Fruit fly (Drosophila melanogaster) whole organism, embryonic: Measurements from ENCODE around the gene CG17819.

Source experiments
- CG10565 ChIP-seq: fragments of 200-800 bp; sonication (Bioruptor generic); optimal IDR thresholded peaks from 3 replicates; lab custom pipeline; 2016; ENCODE audit warnings: missing biosample characterization, mild to moderate bottlenecking, missing genetic modification characterization
- CG11398 ChIP-seq: fragments of 200-800 bp; sonication (Bioruptor generic); optimal IDR thresholded peaks from 2 replicates; lab custom pipeline; 2016; ENCODE audit warnings: missing biosample characterization, missing genetic modification characterization
- CG15269 ChIP-seq: fragments of 200-800 bp; sonication (Bioruptor generic); optimal IDR thresholded peaks from 2 replicates; lab custom pipeline; 2018; ENCODE audit warnings: missing biosample characterization, mild to moderate bottlenecking, missing genetic modification characterization, moderate library complexity
- CG15479 ChIP-seq: fragments of 200-800 bp; sonication (Bioruptor generic); optimal IDR thresholded peaks from 3 replicates; lab custom pipeline; 2019; ENCODE audit warnings: missing biosample characterization, mild to moderate bottlenecking, missing genetic modification characterization, moderate library complexity
- CG1647 ChIP-seq: fragments of 200-800 bp; sonication (Bioruptor generic); optimal IDR thresholded peaks from 3 replicates; lab custom pipeline; 2016; ENCODE audit warnings: missing biosample characterization, missing genetic modification characterization
- CG16779 ChIP-seq: fragments of 200-800 bp; sonication (Bioruptor generic); IDR thresholded peaks from 2 replicates; pipeline ENCODE4 v1.3.6; 2022; ENCODE audit warnings: missing biosample characterization, missing genetic modification characterization
- CG31224 ChIP-seq: fragments of 200-800 bp; sonication (Bioruptor generic); IDR thresholded peaks from 2 replicates; pipeline ENCODE4 v1.3.6; 2022; ENCODE audit warnings: missing biosample characterization, missing genetic modification characterization
- CG34376 ChIP-seq: fragments of 200-800 bp; sonication (Bioruptor generic); optimal IDR thresholded peaks from 2 replicates; lab custom pipeline; 2018; ENCODE audit warnings: missing biosample characterization, mild to moderate bottlenecking, missing genetic modification characterization
- CG5180 ChIP-seq: fragments of 200-800 bp; sonication (Bioruptor generic); optimal IDR thresholded peaks from 3 replicates; lab custom pipeline; 2017; ENCODE audit warnings: missing biosample characterization, missing genetic modification characterization, mild to moderate bottlenecking, moderate library complexity, missing genetic modification reagents
- CG5953 ChIP-seq: fragments of 200-800 bp; sonication (Bioruptor generic); IDR thresholded peaks from 2 replicates; pipeline ENCODE4 v1.3.6; 2022; ENCODE audit warnings: missing biosample characterization, missing genetic modification characterization
- CG8290 ChIP-seq, 3 experiments: fragments of 200-800 bp; sonication (Bioruptor generic); optimal IDR thresholded peaks; 2 replicates each; lab custom pipeline; 2016 to 2019; ENCODE audit warnings: missing biosample characterization in 3 of 3, missing genetic modification characterization in 3 of 3, mild to moderate bottlenecking in 2 of 3, moderate library complexity in 1 of 3
- CG8359 ChIP-seq: fragments of 200-800 bp; sonication (Bioruptor generic); optimal IDR thresholded peaks from 2 replicates; lab custom pipeline; 2017; ENCODE audit warnings: missing biosample characterization, mild to moderate bottlenecking, missing genetic modification characterization, borderline replicate concordance
- CG8388 ChIP-seq: fragments of 200-800 bp; sonication (Bioruptor generic); optimal IDR thresholded peaks from 2 replicates; lab custom pipeline; 2019; ENCODE audit warnings: missing biosample characterization, mild to moderate bottlenecking, missing genetic modification characterization, moderate library complexity
- CG9609 ChIP-seq: fragments of 200-800 bp; sonication (Bioruptor generic); optimal IDR thresholded peaks from 3 replicates; lab custom pipeline; 2016; ENCODE audit warnings: missing biosample characterization, missing genetic modification characterization
- Camta ChIP-seq: fragments of 200-800 bp; sonication (Bioruptor generic); optimal IDR thresholded peaks from 2 replicates; lab custom pipeline; 2016; ENCODE audit warnings: missing biosample characterization, missing genetic modification characterization
- Doc2 ChIP-seq: fragments of 200-800 bp; sonication (Bioruptor generic); IDR thresholded peaks from 2 replicates; pipeline ENCODE4 v1.3.6; 2022; ENCODE audit warnings: missing biosample characterization, missing genetic modification characterization
- Dp ChIP-seq: fragments of 200-800 bp; sonication (Bioruptor generic); optimal IDR thresholded peaks from 2 replicates; lab custom pipeline; 2018; ENCODE audit warnings: missing biosample characterization, mild to moderate bottlenecking, missing genetic modification characterization, moderate library complexity
- Drgx ChIP-seq: fragments of 200-800 bp; sonication (Bioruptor generic); IDR thresholded peaks from 2 replicates; pipeline ENCODE4 v1.3.6; 2022; ENCODE audit warnings: missing biosample characterization, missing genetic modification characterization
- E2f1 ChIP-seq: fragments of 200-800 bp; sonication (Bioruptor generic); IDR thresholded peaks from 2 replicates; pipeline ENCODE4 v1.3.6; 2022; ENCODE audit warnings: missing biosample characterization, missing genetic modification characterization
- Mes4 ChIP-seq: fragments of 200-800 bp; sonication (Bioruptor generic); optimal IDR thresholded peaks from 2 replicates; lab custom pipeline; 2016; ENCODE audit warnings: missing biosample characterization, missing genetic modification characterization
- NC2α ChIP-seq: fragments of 200-800 bp; sonication (Bioruptor generic); optimal IDR thresholded peaks from 2 replicates; lab custom pipeline; 2016; ENCODE audit warnings: missing biosample characterization, missing genetic modification characterization
- Opbp ChIP-seq: fragments of 200-800 bp; sonication (Bioruptor generic); IDR thresholded peaks from 3 replicates; pipeline ENCODE4 v1.3.6; 2022; ENCODE audit warnings: missing biosample characterization, missing genetic modification characterization; ENCODE audit not compliant: partially characterized antibody
- Scr ChIP-seq: fragments of 200-800 bp; sonication (Bioruptor generic); IDR thresholded peaks from 2 replicates; pipeline ENCODE4 v1.3.6; 2022; ENCODE audit warnings: missing biosample characterization, missing genetic modification characterization; ENCODE audit not compliant: partially characterized antibody
- Side ChIP-seq: fragments of 200-800 bp; sonication (Bioruptor generic); optimal IDR thresholded peaks from 2 replicates; lab custom pipeline; 2016; ENCODE audit warnings: missing biosample characterization, missing genetic modification characterization
- Six4 ChIP-seq: fragments of 200-800 bp; sonication (Bioruptor generic); optimal IDR thresholded peaks from 2 replicates; lab custom pipeline; 2016; ENCODE audit warnings: missing biosample characterization, missing genetic modification characterization
- TFAM ChIP-seq: fragments of 200-800 bp; sonication (Bioruptor generic); optimal IDR thresholded peaks from 2 replicates; lab custom pipeline; 2017; ENCODE audit warnings: missing biosample characterization, missing genetic modification characterization, inconsistent platforms
- Tbp ChIP-seq: fragments of >200 bp; optimal IDR thresholded peaks from 2 replicates; lab custom pipeline; 2018; ENCODE audit warnings: missing biosample characterization, missing genetic modification characterization
- bigmax ChIP-seq: fragments of 200-800 bp; sonication (Bioruptor generic); optimal IDR thresholded peaks from 2 replicates; lab custom pipeline; 2018; ENCODE audit warnings: missing biosample characterization, mild to moderate bottlenecking, missing genetic modification characterization
- bowl ChIP-seq: fragments of 200-800 bp; sonication (Bioruptor generic); IDR thresholded peaks from 2 replicates; pipeline ENCODE4 v1.3.6; 2022; ENCODE audit warnings: missing biosample characterization, missing genetic modification characterization
- crol ChIP-seq: fragments of 200-800 bp; sonication (Bioruptor generic); IDR thresholded peaks from 2 replicates; pipeline ENCODE4 v1.3.6; 2022; ENCODE audit warnings: missing biosample characterization, missing genetic modification characterization
- dmrt99B ChIP-seq: fragments of 200-800 bp; sonication (Bioruptor generic); optimal IDR thresholded peaks from 2 replicates; lab custom pipeline; 2018; ENCODE audit warnings: missing biosample characterization, mild to moderate bottlenecking, missing genetic modification characterization, moderate library complexity
- fd102C ChIP-seq: fragments of 200-800 bp; sonication (Bioruptor generic); optimal IDR thresholded peaks from 2 replicates; lab custom pipeline; 2018; ENCODE audit warnings: missing biosample characterization, mild to moderate bottlenecking, missing genetic modification characterization, moderate library complexity
- fu2 ChIP-seq: fragments of 200-800 bp; sonication (Bioruptor generic); optimal IDR thresholded peaks from 2 replicates; lab custom pipeline; 2016; ENCODE audit warnings: missing biosample characterization, missing genetic modification characterization
- gcm2 ChIP-seq: fragments of 200-800 bp; sonication (Bioruptor generic); optimal IDR thresholded peaks from 2 replicates; lab custom pipeline; 2016; ENCODE audit warnings: missing biosample characterization, missing genetic modification characterization
- grau ChIP-seq: fragments of 200-800 bp; optimal IDR thresholded peaks from 3 replicates; lab custom pipeline; 2019; ENCODE audit warnings: missing biosample characterization, mild to moderate bottlenecking, missing genetic modification characterization, moderate library complexity
- ham ChIP-seq: fragments of 200-800 bp; sonication (Bioruptor generic); IDR thresholded peaks from 2 replicates; pipeline ENCODE4 v1.3.6; 2022; ENCODE audit warnings: missing biosample characterization, missing genetic modification characterization
- hth ChIP-seq: fragments of >200 bp; optimal IDR thresholded peaks from 2 replicates; lab custom pipeline; 2017; ENCODE audit warnings: inconsistent platforms
- jing ChIP-seq: fragments of 200-800 bp; sonication (Bioruptor generic); optimal IDR thresholded peaks from 2 replicates; lab custom pipeline; 2018; ENCODE audit warnings: missing biosample characterization, mild to moderate bottlenecking, missing genetic modification characterization
- nerfin-1 ChIP-seq: fragments of 200-800 bp; sonication (Bioruptor generic); optimal IDR thresholded peaks from 3 replicates; lab custom pipeline; 2019; ENCODE audit warnings: missing biosample characterization, mild to moderate bottlenecking, missing genetic modification characterization, moderate library complexity
- pan ChIP-seq, 4 experiments: fragments of >200 bp in 3 of 4; fragments of 200-800 bp in 1 of 4; sonication (Bioruptor generic) in 1 of 4; optimal IDR thresholded peaks in 3 of 4; IDR thresholded peaks in 1 of 4; 2 replicates each; pipeline versions ENCODE4 v1.3.6 to Lab custom; 2017 to 2022; ENCODE audit warnings: missing biosample characterization in 2 of 4, missing genetic modification characterization in 2 of 4, mixed read lengths in 1 of 4
- pros ChIP-seq: fragments of 200-800 bp; sonication (Bioruptor generic); optimal IDR thresholded peaks from 3 replicates; lab custom pipeline; 2019; ENCODE audit warnings: missing biosample characterization, mild to moderate bottlenecking, missing genetic modification characterization, moderate library complexity
- row ChIP-seq: fragments of 200-800 bp; sonication (Bioruptor generic); IDR thresholded peaks from 3 replicates; pipeline ENCODE4 v1.3.6; 2022; ENCODE audit warnings: missing biosample characterization, missing genetic modification characterization
- slou ChIP-seq: fragments of 200-800 bp; sonication (Bioruptor generic); optimal IDR thresholded peaks from 3 replicates; lab custom pipeline; 2016; ENCODE audit warnings: missing biosample characterization, missing genetic modification characterization
- slp2 ChIP-seq: fragments of 200-800 bp; sonication (Bioruptor generic); optimal IDR thresholded peaks from 2 replicates; lab custom pipeline; 2016; ENCODE audit warnings: missing biosample characterization, missing genetic modification characterization
- stc ChIP-seq: fragments of 200-800 bp; sonication (Bioruptor generic); IDR thresholded peaks from 2 replicates; pipeline ENCODE4 v1.3.6; 2022; ENCODE audit warnings: missing biosample characterization, missing genetic modification characterization

CG17819 gene

dm6 chr3R:21921363-21922208 lies 36.2 kb upstream of the CG17819 start (continued):
- TF ChIP-seq Scr (GFP tag; lab: Robert Waterston, UW) (no peak), CG15269 (tag; lab: Kevin White, UChicago) (no peak), grau (tag; lab: Kevin White, UChicago) (no peak), Doc2 (GFP tag; lab: Robert Waterston, UW) (no peak), CG10565 (no peak), CG8290 (GFP tag; optimal IDR thresholded peaks at IDR 0.05; lab: Kevin White, UChicago) (no peak), CG8290 (tag; optimal IDR thresholded peaks at IDR 0.05; lab: Kevin White, UChicago) (no peak), CG5953 (GFP tag; lab: Robert Waterston, UW) (no peak), row (GFP tag; lab: Robert Waterston, UW) (no peak), slou (no peak), CG34376 (GFP tag; lab: Kevin White, UChicago) (no peak), crol (GFP tag; lab: Robert Waterston, UW) (peak; percentile 47; the same call in 1 of the 2 replicates), CG16779 (GFP tag; lab: Robert Waterston, UW) (no peak), Six4 (GFP tag; lab: Kevin White, UChicago) (no peak), Side (GFP tag; lab: Kevin White, UChicago) (no peak), bowl (GFP tag; lab: Robert Waterston, UW) (no peak), E2f1 (GFP tag; lab: Robert Waterston, UW) (no peak), Camta (no peak), Tbp (GFP tag; lab: Kevin White, UChicago) (no peak), nerfin-1 (tag; lab: Kevin White, UChicago) (no peak), bigmax (GFP tag; lab: Kevin White, UChicago) (no peak), pros (GFP tag; lab: Kevin White, UChicago) (no peak), Mes4 (GFP tag; lab: Kevin White, UChicago) (no peak), stc (GFP tag; lab: Robert Waterston, UW) (no peak), CG5180 (GFP tag; lab: Kevin White, UChicago) (no peak)

- TF ChIP-seq Drgx (GFP tag; lab: Robert Waterston, UW) = 0 out of 2 replicates have a peak, but pooled peaks have one; percentile 19
- no peak for TF ChIP-seq fd102C (GFP tag; lab: Kevin White, UChicago)
- no peak for TF ChIP-seq CG15479 (GFP tag; lab: Kevin White, UChicago)
These were observed 35.1 kb upstream of the CG17819 start for dm6 chr3R:21920495-21920894.

DNA sequence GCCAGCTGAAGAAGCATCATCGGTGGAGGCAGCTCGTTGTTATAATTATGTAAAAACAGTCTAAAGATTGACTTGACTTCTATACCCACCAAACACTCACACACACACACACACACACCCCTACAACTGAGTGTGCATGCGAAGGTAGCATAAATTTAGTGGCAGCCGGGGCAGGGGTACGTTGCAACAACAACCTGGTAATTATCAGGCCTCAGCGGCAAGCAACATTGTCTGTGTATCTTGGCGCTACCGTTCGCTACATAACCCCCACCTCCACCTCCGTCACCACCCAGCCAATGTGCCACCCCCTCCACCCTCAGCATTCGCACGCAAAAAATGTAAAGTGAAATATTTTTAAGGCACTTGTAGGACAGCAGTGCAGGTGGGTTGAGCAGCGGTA lies 31.6 kb upstream of the CG17819 start:
- TF ChIP-seq gcm2 (GFP tag; lab: Kevin White, UChicago) (no peak), hth (lab: Kevin White, UChicago) (no peak), CG8388 (GFP tag; lab: Kevin White, UChicago) (no peak), Dp (no peak), CG1647 (no peak), TFAM (GFP tag; lab: Kevin White, UChicago) (no peak), dmrt99B (tag; lab: Kevin White, UChicago) (no peak), NC2α (GFP tag; lab: Kevin White, UChicago) (no peak), Opbp (GFP tag; lab: Robert Waterston, UW) (no peak), ham (no peak), pan (optimal IDR thresholded peaks at IDR 0.05; lab: Kevin White, UChicago) (no peak), pan (GFP tag; optimal IDR thresholded peaks at IDR 0.05 in 1 of 2, IDR thresholded peaks at IDR 0.05 in 1 of 2) (no peak), jing (GFP tag; lab: Kevin White, UChicago) (no peak), CG31224 (no peak), CG8359 (GFP tag; lab: Kevin White, UChicago) (no peak), crol (GFP tag; lab: Robert Waterston, UW) (no peak), CG11398 (GFP tag; lab: Kevin White, UChicago) (no peak), fu2 (GFP tag; lab: Kevin White, UChicago) (no peak), CG9609 (GFP tag; lab: Kevin White, UChicago) (no peak), slp2 (GFP tag; lab: Kevin White, UChicago) (no peak)
